Fruit fly (Drosophila melanogaster): Measurements from ENCODE around the gene CG4098.

CG4098 gene

DNA sequence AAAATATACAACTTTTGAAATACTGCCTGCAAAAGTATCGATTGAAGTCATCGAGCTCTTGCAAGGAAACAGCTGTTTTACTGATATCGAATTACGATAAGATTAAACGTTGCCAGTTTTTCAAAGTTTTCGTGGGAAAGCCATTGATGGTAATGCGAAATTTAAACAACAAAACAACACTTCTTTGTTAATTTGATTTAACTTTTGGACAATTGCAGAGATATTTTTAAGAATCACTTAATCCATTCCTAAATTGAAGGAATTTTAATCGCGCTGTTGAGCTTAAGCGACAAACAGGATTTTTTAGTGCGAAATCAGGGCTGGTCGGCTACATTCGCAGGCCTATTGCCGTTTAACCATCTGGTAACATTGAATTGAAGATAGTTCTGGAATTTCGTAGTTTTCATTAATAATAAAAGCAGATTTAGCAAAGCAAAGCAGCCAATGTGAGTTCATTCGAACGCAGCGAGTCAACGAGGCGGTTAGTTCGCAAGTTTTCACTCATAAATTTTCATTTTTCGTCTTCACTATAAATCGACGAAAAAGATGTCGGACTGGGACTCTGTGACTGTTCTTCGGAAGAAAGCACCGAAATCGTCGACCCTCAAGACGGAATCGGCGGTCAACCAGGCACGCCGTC lies 34.7 kb downstream of the CG4098 start, which contains the start of gene mbf1 (continued):
- no peak for TF ChIP-seq corto (GFP tag; optimal IDR thresholded peaks at IDR 0.05)
- TF ChIP-seq Ets65A (GFP tag): peak; percentile 71
- peak; percentile 22 for TF ChIP-seq pnt (GFP tag; optimal IDR thresholded peaks at IDR 0.05)
- no peak for TF ChIP-seq ci (GFP tag; IDR thresholded peaks at IDR 0.05)
- peak; percentile 22 for TF ChIP-seq CG17568 (GFP tag; optimal IDR thresholded peaks at IDR 0.05)
- TF ChIP-seq CG1647 (GFP tag; optimal IDR thresholded peaks at IDR 0.05): no peak
- TF ChIP-seq sd (tag; optimal IDR thresholded peaks at IDR 0.05): peak; percentile 94
- TF ChIP-seq CG9609 (GFP tag; optimal IDR thresholded peaks at IDR 0.05): no peak
- TF ChIP-seq shn (GFP tag; optimal IDR thresholded peaks at IDR 0.05): peak; percentile 5
- TF ChIP-seq nerfin-1 (tag; optimal IDR thresholded peaks at IDR 0.05): peak; percentile 92
- peak; percentile 51 for TF ChIP-seq CHES-1-like (GFP tag; optimal IDR thresholded peaks at IDR 0.05)
- no peak for TF ChIP-seq Trl (optimal IDR thresholded peaks at IDR 0.05)
- TF ChIP-seq Trl (GFP tag; optimal IDR thresholded peaks at IDR 0.05): peak; percentile 21
- peak; percentile 16 for TF ChIP-seq CG34376 (GFP tag; optimal IDR thresholded peaks at IDR 0.05)
- TF ChIP-seq CG10267 (tag; optimal IDR thresholded peaks at IDR 0.05): peak; percentile 48
- TF ChIP-seq Ravus (GFP tag; IDR thresholded peaks at IDR 0.05): no peak
- no peak for TF ChIP-seq schlank (tag; optimal IDR thresholded peaks at IDR 0.05)
- peak; percentile 43 for TF ChIP-seq Hsf (GFP tag; optimal IDR thresholded peaks at IDR 0.05)
- peak; percentile 84 for TF ChIP-seq Med (GFP tag)
- TF ChIP-seq HmgZ (tag; optimal IDR thresholded peaks at IDR 0.05): peak; percentile 53
- no peak for TF ChIP-seq CG10959 (GFP tag; IDR thresholded peaks at IDR 0.05)
- peak; percentile 2 for TF ChIP-seq exex (tag; optimal IDR thresholded peaks at IDR 0.05)
- peak; percentile 52 for TF ChIP-seq CG8924 (tag; optimal IDR thresholded peaks at IDR 0.05)
- no peak for TF ChIP-seq onecut (GFP tag; IDR thresholded peaks at IDR 0.05)
- peak; percentile 59; the same call in 2 of the 3 replicates for TF ChIP-seq HLH4C (GFP tag; IDR thresholded peaks at IDR 0.05; ENCODE audit: partially characterized antibody)
- TF ChIP-seq CG12155 (GFP tag; optimal IDR thresholded peaks at IDR 0.05): peak; percentile 20
- TF ChIP-seq CG34224 (GFP tag; IDR thresholded peaks at IDR 0.05; ENCODE audit: partially characterized antibody): peak; percentile 66
- TF ChIP-seq Bgb (GFP tag; IDR thresholded peaks at IDR 0.05; ENCODE audit: partially characterized antibody): 0 out of 2 replicates have a peak, but pooled peaks have one; percentile 28
- peak; percentile 69 for TF ChIP-seq E2f2 (GFP tag; IDR thresholded peaks at IDR 0.05)
- TF ChIP-seq CG3847 (GFP tag; IDR thresholded peaks at IDR 0.05): peak; percentile 45; the same call in 1 of the 2 replicates
- TF ChIP-seq CG11456 (GFP tag; IDR thresholded peaks at IDR 0.05): no peak
- peak; percentile 27 for TF ChIP-seq gem (tag; optimal IDR thresholded peaks at IDR 0.05)
- no peak for TF ChIP-seq CG18619 (GFP tag; optimal IDR thresholded peaks at IDR 0.05)
- TF ChIP-seq her (GFP tag; optimal IDR thresholded peaks at IDR 0.05): no peak
- TF ChIP-seq sug (tag; optimal IDR thresholded peaks at IDR 0.05): peak; percentile 39
- TF ChIP-seq Dad (GFP tag; optimal IDR thresholded peaks at IDR 0.05): no peak
- peak; percentile 81 for TF ChIP-seq Ets97D (GFP tag; optimal IDR thresholded peaks at IDR 0.05)
- TF ChIP-seq unpg (GFP tag; optimal IDR thresholded peaks at IDR 0.05): peak; percentile 14
- TF ChIP-seq dpn (GFP tag; optimal IDR thresholded peaks at IDR 0.05): peak in 1 of 2 experiments; percentile 4
- no peak for TF ChIP-seq D (optimal IDR thresholded peaks at IDR 0.05)
- no peak for TF ChIP-seq D (GFP tag; optimal IDR thresholded peaks at IDR 0.05)
- peak in 1 of 2 experiments; percentile 16 for TF ChIP-seq tll (GFP tag; optimal IDR thresholded peaks at IDR 0.05)
- TF ChIP-seq CG12391 (tag; optimal IDR thresholded peaks at IDR 0.05): peak; percentile 48
- no peak for TF ChIP-seq Kr (GFP tag; optimal IDR thresholded peaks at IDR 0.05)
- no peak for TF ChIP-seq en (GFP tag; optimal IDR thresholded peaks at IDR 0.05)
- no peak for TF ChIP-seq D19A (tag; optimal IDR thresholded peaks at IDR 0.05)
- TF ChIP-seq Bteb2 (GFP tag; optimal IDR thresholded peaks at IDR 0.05): peak; percentile 6
- peak; percentile 2 for TF ChIP-seq Mes4 (GFP tag; optimal IDR thresholded peaks at IDR 0.05)
- TF ChIP-seq slp2 (GFP tag; optimal IDR thresholded peaks at IDR 0.05): peak; percentile 20
- TF ChIP-seq ato (GFP tag; IDR thresholded peaks at IDR 0.05; ENCODE audit: partially characterized antibody): no peak
